Worm (Caenorhabditis elegans) whole organism, young adult: Measurements from ENCODE around the gene T21E8.6.

Experiments used
- B0261.1 ChIP-seq: sonication (generic microtip); optimal IDR thresholded peaks from 2 replicates; lab custom pipeline; 2016; ENCODE audit warnings: mild to moderate bottlenecking, missing genetic modification characterization, moderate library complexity, missing compliant biosample characterization
- C17E4.6 ChIP-seq: fragments of 200-800 bp; sonication (Bioruptor generic); IDR thresholded peaks from 2 replicates; pipeline ENCODE4 v1.3.6; 2022; ENCODE audit warnings: missing genetic modification reagents, missing genetic modification characterization, missing compliant biosample characterization
- F55B11.4 ChIP-seq: sonication (generic microtip); optimal IDR thresholded peaks from 2 replicates; lab custom pipeline; 2016; ENCODE audit warnings: missing compliant biosample characterization, missing genetic modification characterization, borderline replicate concordance; ENCODE audit not compliant: insufficient read depth
- aptf-2 ChIP-seq: fragments of 200-800 bp; sonication (Bioruptor generic); conservative IDR thresholded peaks from 2 replicates; pipeline ENCODE4 v1.3.6; 2022; ENCODE audit warnings: missing genetic modification reagents, missing genetic modification characterization, missing compliant biosample characterization
- athp-1 ChIP-seq: sonication (generic microtip); optimal IDR thresholded peaks from 2 replicates; lab custom pipeline; 2017; ENCODE audit warnings: mild to moderate bottlenecking, missing genetic modification characterization, missing compliant biosample characterization
- attf-3 ChIP-seq: fragments of 200-800 bp; sonication (Bioruptor generic); conservative IDR thresholded peaks from 2 replicates; pipeline ENCODE4 v1.3.6; 2022; ENCODE audit warnings: missing genetic modification reagents, missing genetic modification characterization, missing compliant biosample characterization
- dpff-1 ChIP-seq: sonication (generic microtip); optimal IDR thresholded peaks from 2 replicates; lab custom pipeline; 2017; ENCODE audit warnings: mild to moderate bottlenecking, missing genetic modification characterization, missing compliant biosample characterization
- dpl-1 ChIP-seq: fragments of 150-350 bp; optimal IDR thresholded peaks from 2 replicates; lab custom pipeline; 2014; ENCODE audit warnings: missing biosample characterization, missing genetic modification reagents, missing genetic modification characterization
- egl-18 ChIP-seq: fragments of 200-800 bp; sonication (Bioruptor generic); IDR thresholded peaks from 2 replicates; pipeline ENCODE4 v1.3.6; 2022; ENCODE audit warnings: missing genetic modification reagents, missing genetic modification characterization, missing compliant biosample characterization
- ets-4 ChIP-seq: fragments of 200-800 bp; sonication (Bioruptor generic); optimal IDR thresholded peaks from 2 replicates; lab custom pipeline; 2018; ENCODE audit warnings: mild to moderate bottlenecking, missing genetic modification characterization, missing compliant biosample characterization
- fkh-3 ChIP-seq: sonication (generic microtip); optimal IDR thresholded peaks from 2 replicates; lab custom pipeline; 2016; ENCODE audit warnings: mild to moderate bottlenecking, missing genetic modification characterization, missing compliant biosample characterization
- gei-17 ChIP-seq: fragments of 200-800 bp; sonication (Bioruptor generic); optimal IDR thresholded peaks from 2 replicates; lab custom pipeline; 2018; ENCODE audit warnings: mild to moderate bottlenecking, missing genetic modification characterization, missing compliant biosample characterization
- hlh-26 ChIP-seq: fragments of 200-800 bp; sonication (Bioruptor generic); conservative IDR thresholded peaks from 2 replicates; pipeline ENCODE4 v1.3.6; 2022; ENCODE audit warnings: missing genetic modification reagents, missing genetic modification characterization, missing compliant biosample characterization
- hmg-20 ChIP-seq: fragments of 200-800 bp; sonication (Bioruptor generic); IDR thresholded peaks from 2 replicates; pipeline ENCODE4 v1.3.6; 2022; ENCODE audit warnings: missing genetic modification reagents, missing genetic modification characterization, missing compliant biosample characterization
- hrde-1 ChIP-seq: sonication (generic microtip); optimal IDR thresholded peaks from 2 replicates; lab custom pipeline; 2016; ENCODE audit warnings: missing genetic modification characterization, mild to moderate bottlenecking, missing compliant biosample characterization, moderate library complexity, missing genotype, missing genetic modification reagents, borderline replicate concordance
- hsf-1 ChIP-seq: fragments of 200-800 bp; sonication (Bioruptor generic); IDR thresholded peaks from 2 replicates; pipeline ENCODE4 v1.3.6; 2022; ENCODE audit warnings: missing genetic modification reagents, missing genetic modification characterization, missing compliant biosample characterization
- lir-1 ChIP-seq: fragments of 200-800 bp; sonication (Bioruptor generic); conservative IDR thresholded peaks from 2 replicates; pipeline ENCODE4 v1.3.6; 2022; ENCODE audit warnings: missing genetic modification reagents, missing genetic modification characterization, missing compliant biosample characterization
- madf-3 ChIP-seq: fragments of 200-800 bp; sonication (Bioruptor generic); IDR thresholded peaks from 2 replicates; pipeline ENCODE4 v1.3.6; 2022; ENCODE audit warnings: missing genetic modification reagents, missing genetic modification characterization, missing compliant biosample characterization
- mes-4 ChIP-seq: sonication (generic microtip); optimal IDR thresholded peaks from 2 replicates; lab custom pipeline; 2016; ENCODE audit warnings: missing genotype, missing genetic modification characterization, missing compliant biosample characterization
- nhr-120 ChIP-seq: fragments of 200-800 bp; sonication (Bioruptor generic); IDR thresholded peaks from 2 replicates; pipeline ENCODE4 v1.3.6; 2022; ENCODE audit warnings: missing genetic modification characterization, missing compliant biosample characterization
- nhr-179 ChIP-seq: sonication (generic microtip); optimal IDR thresholded peaks from 2 replicates; lab custom pipeline; 2016; ENCODE audit warnings: mild to moderate bottlenecking, missing genetic modification characterization, missing compliant biosample characterization
- nhr-80 ChIP-seq: sonication (generic microtip); optimal IDR thresholded peaks from 2 replicates; lab custom pipeline; 2016; ENCODE audit warnings: missing genetic modification characterization, missing compliant biosample characterization
- pha-4 ChIP-seq: fragments of 150-350 bp; sonication (generic microtip); optimal IDR thresholded peaks from 2 replicates; lab custom pipeline; 2014; ENCODE audit warnings: missing biosample characterization, missing genetic modification reagents, missing genetic modification characterization
- rec-8 ChIP-seq, 2 experiments: sonication (generic microtip); optimal IDR thresholded peaks; 2 replicates each; lab custom pipeline; 2016; ENCODE audit warnings: mild to moderate bottlenecking in 2 of 2, missing genetic modification characterization in 2 of 2, missing genetic modification reagents in 2 of 2, missing genotype in 2 of 2, missing biosample characterization in 1 of 2, missing compliant biosample characterization in 1 of 2, moderate library complexity in 1 of 2
- snpc-1.3 ChIP-seq: sonication (generic microtip); optimal IDR thresholded peaks from 2 replicates; lab custom pipeline; 2017; ENCODE audit warnings: missing genetic modification characterization, mild to moderate bottlenecking, missing compliant biosample characterization, antibody characterized with exemption, moderate library complexity, missing genotype, missing genetic modification reagents; ENCODE audit not compliant: insufficient read depth
- snpc-3.4 ChIP-seq: sonication (generic microtip); optimal IDR thresholded peaks from 2 replicates; lab custom pipeline; 2017; ENCODE audit warnings: missing genetic modification characterization, mild to moderate bottlenecking, missing compliant biosample characterization, antibody characterized with exemption, moderate library complexity, missing genotype, missing genetic modification reagents
- snpc-4 ChIP-seq, 5 experiments: fragments of 150-350 bp in 1 of 5; sonication (generic microtip) in 4 of 5; optimal IDR thresholded peaks; 2 replicates each; lab custom pipeline; 2014 to 2018; ENCODE audit warnings: missing genetic modification characterization in 5 of 5, missing biosample characterization in 3 of 5, antibody characterized with exemption in 2 of 5, mild to moderate bottlenecking in 2 of 5, missing compliant biosample characterization in 2 of 5, missing genotype in 2 of 5, moderate library complexity in 2 of 5, missing genetic modification reagents in 1 of 5
- tbx-9 ChIP-seq: sonication (generic microtip); optimal IDR thresholded peaks from 2 replicates; lab custom pipeline; 2016; ENCODE audit warnings: borderline replicate concordance, missing genetic modification characterization, inconsistent platforms, missing compliant biosample characterization
- ztf-3 ChIP-seq: fragments of 200-800 bp; sonication (Bioruptor generic); optimal IDR thresholded peaks from 2 replicates; lab custom pipeline; 2018; ENCODE audit warnings: mild to moderate bottlenecking, missing genetic modification characterization, missing compliant biosample characterization

The T21E8.6 gene

DNA sequence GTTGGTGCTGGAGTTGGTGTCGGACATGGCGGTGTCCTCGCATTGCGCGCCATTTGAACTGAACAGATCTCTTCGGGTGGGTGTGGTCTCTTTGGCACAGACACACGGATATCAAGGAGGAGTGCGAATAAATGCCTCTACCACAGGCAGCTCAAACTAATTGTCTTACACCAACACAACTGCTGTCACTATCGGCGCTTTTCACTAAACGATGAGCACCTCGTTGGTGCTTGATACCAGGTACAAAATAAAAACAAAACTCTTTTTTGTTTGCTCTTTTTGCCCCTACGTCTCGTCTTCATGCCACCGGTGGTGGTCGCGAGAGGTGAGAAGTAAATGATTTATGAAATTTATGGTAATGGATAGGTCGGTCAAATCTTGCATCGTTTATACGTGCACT is 28.6 kb downstream of the T21E8.6 start, which contains the start of gene F47B10.8:
Gene F47B10.8 (minus strand): TSS at position 101 of the 400 bp plus-strand sequence.
- TF ChIP-seq F55B11.4 (tag; lab: Kevin White, UChicago) (no peak), tbx-9 (tag; lab: Kevin White, UChicago) (no peak), C17E4.6 (GFP tag; lab: Robert Waterston, UW) (no peak), snpc-4 (GFP tag; optimal IDR thresholded peaks at IDR 0.05; lab: Kevin White, UChicago) (no peak), snpc-4 (tag; optimal IDR thresholded peaks at IDR 0.05; lab: Kevin White, UChicago) (no peak)

DNA sequence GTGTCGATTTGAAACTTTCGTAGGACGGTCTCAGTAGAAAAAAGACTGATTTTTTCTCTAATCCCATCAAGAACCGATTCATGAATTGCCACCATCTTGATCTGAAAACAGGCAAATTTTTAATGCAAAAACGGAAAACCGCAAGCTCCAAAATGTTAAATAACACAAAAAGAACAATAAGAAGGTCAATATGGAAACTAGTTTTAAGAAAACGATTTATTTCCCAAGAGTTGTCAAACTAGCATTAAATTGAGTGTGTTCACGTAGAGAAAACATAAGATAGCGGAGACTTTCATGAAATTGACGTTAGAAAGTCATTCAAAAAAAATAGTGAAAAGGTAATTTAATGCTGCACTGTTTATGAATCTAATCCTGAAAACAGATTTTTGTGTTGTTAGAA is 31.9 kb downstream of the T21E8.6 start, which contains the start of gene F47B10.9:
Gene F47B10.9 (minus strand): TSS at position 101 of the 400 bp plus-strand sequence.
- no peak for TF ChIP-seq hsf-1 (GFP tag; lab: Robert Waterston, UW)
- TF ChIP-seq pha-4 (tag; lab: Kevin White, UChicago) = no peak
- TF ChIP-seq mes-4 (tag; lab: Kevin White, UChicago) = no peak
- TF ChIP-seq fkh-3 (tag; lab: Kevin White, UChicago) = no peak
- TF ChIP-seq dpff-1 = no peak
- TF ChIP-seq B0261.1 (tag; lab: Kevin White, UChicago) = no peak
- TF ChIP-seq madf-3 (GFP tag; lab: Robert Waterston, UW) = no peak
- no peak for TF ChIP-seq snpc-1.3 (tag; lab: Kevin White, UChicago)
- no peak for TF ChIP-seq hrde-1 (tag; lab: Kevin White, UChicago)
- no peak for TF ChIP-seq gei-17 (GFP tag; lab: Kevin White, UChicago)
- no peak for TF ChIP-seq hmg-20
- TF ChIP-seq snpc-3.4 (tag; lab: Kevin White, UChicago) = no peak
- no peak for TF ChIP-seq lir-1 (GFP tag; lab: Robert Waterston, UW)
- no peak for TF ChIP-seq ets-4
- no peak for TF ChIP-seq egl-18
- TF ChIP-seq nhr-179 (tag; lab: Kevin White, UChicago) = no peak

DNA sequence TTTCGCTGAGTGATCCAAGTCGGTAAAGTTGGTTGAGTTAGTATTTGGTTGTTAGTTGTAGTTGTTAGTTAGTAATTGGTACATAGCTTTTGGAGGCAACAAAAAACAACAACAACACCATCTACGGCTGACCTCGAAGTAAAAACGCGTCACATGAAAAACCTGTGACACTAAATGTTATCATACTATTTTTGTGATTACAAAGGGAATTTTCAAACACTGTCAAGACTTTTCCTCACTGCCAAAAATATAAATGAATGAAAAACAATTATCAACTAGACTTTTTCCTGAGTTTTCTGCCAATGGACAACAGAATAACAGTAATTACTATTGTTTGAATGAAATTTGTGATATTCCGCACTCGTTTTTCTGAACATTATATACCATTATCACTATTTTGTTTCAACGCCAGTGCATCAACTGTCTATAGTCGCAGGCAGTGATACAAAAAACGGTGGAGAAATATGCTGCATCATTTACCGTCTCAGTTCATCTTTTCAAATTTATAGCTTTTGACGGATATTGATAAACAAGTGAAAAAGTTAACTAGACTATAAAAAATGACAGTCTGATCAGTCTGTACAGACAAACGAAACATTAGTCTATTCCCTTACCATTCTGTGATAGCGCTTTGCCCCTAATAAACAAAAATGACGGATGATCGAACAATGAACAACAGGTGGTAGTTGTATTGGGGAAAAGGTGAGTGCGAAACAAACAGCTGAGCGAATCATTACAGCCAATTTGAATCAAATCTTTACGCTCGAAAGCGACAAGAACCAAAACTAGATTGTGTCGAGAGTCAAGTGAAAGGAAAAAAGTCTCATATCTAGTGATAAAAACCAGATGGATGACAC is 32.6 kb downstream of the T21E8.6 start:
- TF ChIP-seq ztf-3 = no peak
- peak; percentile 58 for TF ChIP-seq nhr-80

DNA sequence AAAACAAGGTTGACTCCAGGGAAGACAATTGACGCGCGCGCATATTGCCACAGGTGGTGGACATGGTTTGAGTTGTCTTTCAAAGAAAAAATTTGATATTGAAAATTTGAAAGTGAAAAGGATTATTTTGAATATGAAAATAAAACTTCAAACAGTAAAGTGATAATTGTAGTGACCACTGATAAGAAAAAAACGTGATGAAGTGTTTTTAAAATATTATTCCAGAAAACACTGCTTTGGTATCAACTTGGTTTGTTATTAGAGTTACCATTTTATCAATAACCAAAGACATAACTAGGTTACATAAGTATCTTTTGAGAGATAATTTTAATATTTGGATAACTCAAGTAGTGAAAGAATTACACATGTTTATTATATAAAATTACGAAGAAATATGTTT is 34.1 kb downstream of the T21E8.6 start:
- TF ChIP-seq nhr-80 (peak; percentile 37), attf-3 (no peak), aptf-2 (0 out of 2 replicates have a peak, but pooled peaks have one; percentile 25)

DNA sequence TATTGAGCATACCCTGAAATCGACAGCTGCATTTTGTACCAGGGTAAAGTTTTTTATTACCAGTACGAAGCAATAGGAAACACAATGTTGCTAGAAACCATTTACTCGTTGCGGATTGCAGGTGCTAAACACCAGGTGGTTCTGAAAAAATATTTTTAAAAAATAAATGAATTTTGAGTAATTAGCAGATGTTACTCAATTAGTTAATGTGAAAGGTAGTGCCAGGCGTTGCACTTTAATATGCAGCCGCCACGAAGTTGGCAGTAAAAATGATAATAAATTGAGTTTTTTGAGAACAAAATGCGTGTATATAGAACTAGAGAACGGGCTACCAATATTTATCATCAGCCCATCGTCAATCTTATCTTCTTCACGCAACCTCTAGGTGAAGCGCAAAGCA is 37.5 kb downstream of the T21E8.6 start, which contains the start of gene nstp-9:
Gene nstp-9 (minus strand): TSS at position 101 of the 400 bp plus-strand sequence.
- TF ChIP-seq dpl-1 (GFP tag; lab: Kevin White, UChicago) (no peak), hlh-26 (GFP tag; lab: Robert Waterston, UW) (no peak)

DNA sequence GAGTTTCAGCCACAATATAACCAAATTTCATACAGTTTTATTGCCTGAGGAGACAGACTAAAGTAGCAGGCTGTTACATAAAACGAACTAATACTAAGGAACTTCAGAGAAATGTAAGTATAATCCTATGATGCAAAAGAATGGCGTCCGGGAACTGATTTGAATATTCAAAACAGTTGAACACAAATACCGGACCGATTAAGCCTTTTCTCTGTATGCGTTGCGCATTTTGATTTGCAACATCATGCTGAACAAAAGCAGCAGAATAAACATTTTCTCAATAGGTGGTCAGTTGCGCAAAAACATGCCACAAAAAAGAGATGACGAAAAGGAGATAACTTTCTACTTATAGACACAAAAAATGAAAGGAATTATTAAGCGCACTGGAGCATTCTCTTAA is 41.9 kb downstream of the T21E8.6 start:
- TF ChIP-seq rec-8 (tag; optimal IDR thresholded peaks at IDR 0.05; lab: Kevin White, UChicago) = no peak
- TF ChIP-seq nhr-120 (GFP tag; lab: Robert Waterston, UW) = no peak
- no peak for TF ChIP-seq athp-1
- TF ChIP-seq dpff-1 = no peak
- TF ChIP-seq, all 124 proteins: peak for 0
